Worm (Caenorhabditis elegans): Measurements from ENCODE around the gene str-171.

DNA sequence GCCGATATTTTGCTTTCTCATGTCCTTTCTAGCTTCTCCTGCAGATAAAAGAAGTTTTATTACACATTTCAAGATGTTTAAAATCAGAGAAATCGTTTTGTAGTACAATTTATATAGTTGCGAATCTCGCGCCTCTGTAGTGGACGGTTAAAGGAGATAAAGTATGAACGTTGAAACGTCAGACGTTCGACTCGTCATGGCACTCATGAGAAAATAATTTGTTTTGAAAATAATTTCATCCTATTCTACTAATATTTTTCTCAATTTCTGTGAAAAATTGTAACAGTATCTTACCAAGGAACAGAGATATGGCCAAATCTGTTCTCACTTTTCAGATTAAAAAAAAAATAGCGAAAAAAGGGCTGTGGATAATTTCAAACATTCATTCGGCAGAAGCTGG lies 15.5 kb upstream of the str-171 start, which contains the start of gene T09F5.20:
- TF ChIP-seq hlh-12 (tag; optimal IDR thresholded peaks at IDR 0.05) (no peak), snpc-4 (GFP tag; optimal IDR thresholded peaks at IDR 0.05) (no peak), snpc-4 (tag; optimal IDR thresholded peaks at IDR 0.05) (no peak), lin-35 (GFP tag; optimal IDR thresholded peaks at IDR 0.05) (no peak), die-1 (tag; optimal IDR thresholded peaks at IDR 0.05) (no peak), ama-1 (optimal IDR thresholded peaks at IDR 0.05) (no peak), ama-1 (GFP tag; optimal IDR thresholded peaks at IDR 0.05) (no peak), tbx-9 (tag; optimal IDR thresholded peaks at IDR 0.05; ENCODE audit: borderline replicate concordance) (no peak), B0019.2 (GFP tag; conservative IDR thresholded peaks at IDR 0.05) (no peak), snpc-1.1 (tag; optimal IDR thresholded peaks at IDR 0.05; ENCODE audit: insufficient read depth) (no peak), unc-62 (GFP tag; optimal IDR thresholded peaks at IDR 0.05) (no peak), ztf-26 (tag; optimal IDR thresholded peaks at IDR 0.05) (no peak), K12H6.12 (tag; optimal IDR thresholded peaks at IDR 0.05) (no peak), attf-3 (GFP tag; conservative IDR thresholded peaks at IDR 0.05) (no peak), lin-26 (GFP tag; IDR thresholded peaks at IDR 0.05) (no peak)

Data from whole organism, young adult.